Worm (Caenorhabditis elegans) whole organism, early embryonic: ENCODE results near the gene mars-1.

Source experiments
- B0310.2 ChIP-seq: sonication (generic microtip); optimal IDR thresholded peaks from 2 replicates; lab custom pipeline; 2016; ENCODE audit warnings: mild to moderate bottlenecking, missing genetic modification characterization, missing compliant biosample characterization
- F13C5.2 ChIP-seq: sonication (generic microtip); optimal IDR thresholded peaks from 2 replicates; lab custom pipeline; 2017; ENCODE audit warnings: mild to moderate bottlenecking, missing genetic modification characterization, inconsistent platforms, missing compliant biosample characterization
- aly-1 ChIP-seq: sonication (generic microtip); optimal IDR thresholded peaks from 2 replicates; lab custom pipeline; 2016; ENCODE audit warnings: missing genetic modification characterization, missing compliant biosample characterization
- ama-1 ChIP-seq: fragments of 150-350 bp; optimal IDR thresholded peaks from 2 replicates; lab custom pipeline; 2014
- ceh-13 ChIP-seq: fragments of 200-800 bp; sonication (Bioruptor generic); optimal IDR thresholded peaks from 2 replicates; lab custom pipeline; 2018; ENCODE audit warnings: mild to moderate bottlenecking, missing genetic modification characterization, missing compliant biosample characterization
- ceh-36 ChIP-seq: sonication (generic microtip); optimal IDR thresholded peaks from 2 replicates; lab custom pipeline; 2016; ENCODE audit warnings: missing genetic modification characterization, inconsistent platforms, missing compliant biosample characterization
- ets-7 ChIP-seq: sonication (generic microtip); optimal IDR thresholded peaks from 2 replicates; lab custom pipeline; 2016; ENCODE audit warnings: missing genotype, missing genetic modification characterization, missing compliant biosample characterization
- flt-1 ChIP-seq: fragments of 200-800 bp; sonication (Bioruptor generic); IDR thresholded peaks from 2 replicates; pipeline ENCODE4 v1.3.6; 2022; ENCODE audit warnings: missing genetic modification characterization, missing compliant biosample characterization
- hmbx-1 ChIP-seq: sonication (generic microtip); optimal IDR thresholded peaks from 2 replicates; lab custom pipeline; 2016; ENCODE audit warnings: mild to moderate bottlenecking, missing genetic modification characterization, missing compliant biosample characterization
- hmg-4 ChIP-seq: fragments of 200-800 bp; sonication (Bioruptor generic); optimal IDR thresholded peaks from 2 replicates; lab custom pipeline; 2018; ENCODE audit warnings: mild to moderate bottlenecking, missing genetic modification characterization, missing compliant biosample characterization
- hnd-1 ChIP-seq: sonication (generic microtip); optimal IDR thresholded peaks from 2 replicates; lab custom pipeline; 2016; ENCODE audit warnings: missing genetic modification characterization, missing compliant biosample characterization
- pes-1 ChIP-seq: fragments of 200-800 bp; sonication (Bioruptor generic); IDR thresholded peaks from 2 replicates; pipeline ENCODE4 v1.3.6; 2022; ENCODE audit warnings: missing genetic modification reagents, missing genetic modification characterization, missing compliant biosample characterization
- scrt-1 ChIP-seq: fragments of 200-800 bp; sonication (Bioruptor generic); IDR thresholded peaks from 2 replicates; pipeline ENCODE4 v1.3.6; 2022; ENCODE audit warnings: missing genetic modification characterization, missing compliant biosample characterization
- sea-1 ChIP-seq: fragments of 200-800 bp; sonication (Bioruptor generic); conservative IDR thresholded peaks from 2 replicates; pipeline ENCODE4 v1.3.6; 2022; ENCODE audit warnings: missing genetic modification characterization, missing compliant biosample characterization
- tbx-11 ChIP-seq: fragments of 200-800 bp; sonication (Bioruptor generic); IDR thresholded peaks from 2 replicates; pipeline ENCODE4 v1.3.6; 2022; ENCODE audit warnings: missing genetic modification characterization, missing compliant biosample characterization
- tbx-37 ChIP-seq: fragments of 200-800 bp; sonication (Bioruptor generic); conservative IDR thresholded peaks from 2 replicates; pipeline ENCODE4 v1.3.6; 2022; ENCODE audit warnings: missing genetic modification reagents, missing genetic modification characterization, missing compliant biosample characterization
- tra-4 ChIP-seq: sonication (generic microtip); optimal IDR thresholded peaks from 2 replicates; lab custom pipeline; 2017; ENCODE audit warnings: missing genetic modification characterization, missing compliant biosample characterization

The mars-1 gene

ce11 chrIV:11631750-11632149 lies 3.5 kb downstream of the mars-1 start, which contains the start of gene F58B3.4:
F58B3.4 (minus strand) TSS chrIV:11631850.
- no peak for TF ChIP-seq pes-1 (GFP tag; lab: Robert Waterston, UW)
- TF ChIP-seq tbx-11: no peak
- TF ChIP-seq F13C5.2 (tag; lab: Kevin White, UChicago): no peak
- TF ChIP-seq B0310.2: no peak

ce11 chrIV:11627847-11628246 lies 7.4 kb downstream of the mars-1 start, which contains the start of gene lys-6:
lys-6 (minus strand) TSS chrIV:11627947.
- TF ChIP-seq scrt-1 (GFP tag; lab: Robert Waterston, UW) (no peak), B0310.2 (no peak), hmg-4 (GFP tag; lab: Kevin White, UChicago) (no peak), ceh-13 (GFP tag; lab: Kevin White, UChicago) (no peak), tbx-11 (no peak), F13C5.2 (tag; lab: Kevin White, UChicago) (no peak), hnd-1 (tag; lab: Kevin White, UChicago) (no peak), sea-1 (no peak), ets-7 (tag; lab: Kevin White, UChicago) (no peak), ceh-36 (tag; lab: Kevin White, UChicago) (no peak), tbx-37 (GFP tag; lab: Robert Waterston, UW) (no peak), pes-1 (GFP tag; lab: Robert Waterston, UW) (no peak), aly-1 (tag; lab: Kevin White, UChicago) (no peak), ama-1 (lab: Kevin White, UChicago) (no peak), tra-4 (tag; lab: Kevin White, UChicago) (no peak), flt-1 (GFP tag; lab: Robert Waterston, UW) (no peak), hmbx-1 (tag; lab: Kevin White, UChicago) (no peak)

ce11 chrIV:11625482-11625881 lies 9.8 kb downstream of the mars-1 start, which contains the start of gene lys-5:
lys-5 (minus strand) TSS chrIV:11625582.
- TF ChIP-seq F13C5.2 (tag; lab: Kevin White, UChicago) (no peak), ceh-36 (tag; lab: Kevin White, UChicago) (no peak), tra-4 (tag; lab: Kevin White, UChicago) (no peak), ceh-13 (GFP tag; lab: Kevin White, UChicago) (no peak), aly-1 (tag; lab: Kevin White, UChicago) (no peak), hmbx-1 (tag; lab: Kevin White, UChicago) (no peak), B0310.2 (no peak), pes-1 (GFP tag; lab: Robert Waterston, UW) (no peak), tbx-37 (GFP tag; lab: Robert Waterston, UW) (no peak), scrt-1 (GFP tag; lab: Robert Waterston, UW) (no peak), ets-7 (tag; lab: Kevin White, UChicago) (no peak), tbx-11 (no peak), hmg-4 (GFP tag; lab: Kevin White, UChicago) (no peak), ama-1 (lab: Kevin White, UChicago) (no peak)

ce11 chrIV:11623759-11624287 lies 11.5 kb downstream of the mars-1 start:
- TF ChIP-seq hmbx-1 (tag; lab: Kevin White, UChicago): no peak
- TF ChIP-seq sea-1: no peak
- no peak for TF ChIP-seq ets-7 (tag; lab: Kevin White, UChicago)
- TF ChIP-seq ceh-13 (GFP tag; lab: Kevin White, UChicago): no peak
- no peak for TF ChIP-seq ama-1 (lab: Kevin White, UChicago)
- TF ChIP-seq hnd-1 (tag; lab: Kevin White, UChicago): no peak
- no peak for TF ChIP-seq pes-1 (GFP tag; lab: Robert Waterston, UW)
- TF ChIP-seq F13C5.2 (tag; lab: Kevin White, UChicago): no peak
- no peak for TF ChIP-seq aly-1 (tag; lab: Kevin White, UChicago)

- TF ChIP-seq tbx-11: no peak
- TF ChIP-seq ama-1 (lab: Kevin White, UChicago): no peak
- no peak for TF ChIP-seq ceh-13 (GFP tag; lab: Kevin White, UChicago)
- TF ChIP-seq aly-1 (tag; lab: Kevin White, UChicago): no peak
- no peak for TF ChIP-seq scrt-1 (GFP tag; lab: Robert Waterston, UW)
- TF ChIP-seq tra-4 (tag; lab: Kevin White, UChicago): no peak
- TF ChIP-seq ets-7 (tag; lab: Kevin White, UChicago): no peak
- TF ChIP-seq hmg-4 (GFP tag; lab: Kevin White, UChicago): no peak
- TF ChIP-seq flt-1 (GFP tag; lab: Robert Waterston, UW): no peak
- no peak for TF ChIP-seq hmbx-1 (tag; lab: Kevin White, UChicago)
- TF ChIP-seq pes-1 (GFP tag; lab: Robert Waterston, UW): no peak
- TF ChIP-seq sea-1: no peak
- no peak for TF ChIP-seq F13C5.2 (tag; lab: Kevin White, UChicago)
- TF ChIP-seq ceh-36 (tag; lab: Kevin White, UChicago): no peak
- no peak for TF ChIP-seq tbx-37 (GFP tag; lab: Robert Waterston, UW)
- no peak for TF ChIP-seq hnd-1 (tag; lab: Kevin White, UChicago)
- no peak for TF ChIP-seq B0310.2
These were observed 12.2 kb downstream of the mars-1 start, which contains the start of gene lys-4 for ce11 chrIV:11623060-11623459. lys-4 (minus strand) TSS chrIV:11623174.

- TF ChIP-seq ceh-36 (tag; lab: Kevin White, UChicago) (no peak), ets-7 (tag; lab: Kevin White, UChicago) (no peak), hnd-1 (tag; lab: Kevin White, UChicago) (no peak), tbx-11 (no peak), ama-1 (lab: Kevin White, UChicago) (no peak), flt-1 (GFP tag; lab: Robert Waterston, UW) (no peak), tbx-37 (GFP tag; lab: Robert Waterston, UW) (no peak), pes-1 (GFP tag; lab: Robert Waterston, UW) (no peak)
These were observed 13.0 kb downstream of the mars-1 start for ce11 chrIV:11622336-11622735.

- no peak for TF ChIP-seq B0310.2
- no peak for TF ChIP-seq ets-7 (tag; lab: Kevin White, UChicago)
- TF ChIP-seq F13C5.2 (tag; lab: Kevin White, UChicago): no peak
- no peak for TF ChIP-seq aly-1 (tag; lab: Kevin White, UChicago)
- no peak for TF ChIP-seq pes-1 (GFP tag; lab: Robert Waterston, UW)
- no peak for TF ChIP-seq ceh-36 (tag; lab: Kevin White, UChicago)
- no peak for TF ChIP-seq scrt-1 (GFP tag; lab: Robert Waterston, UW)
- no peak for TF ChIP-seq hmg-4 (GFP tag; lab: Kevin White, UChicago)
- no peak for TF ChIP-seq sea-1
- no peak for TF ChIP-seq tbx-37 (GFP tag; lab: Robert Waterston, UW)
- TF ChIP-seq tbx-11: no peak
- no peak for TF ChIP-seq ceh-13 (GFP tag; lab: Kevin White, UChicago)
- TF ChIP-seq hmbx-1 (tag; lab: Kevin White, UChicago): no peak
- no peak for TF ChIP-seq tra-4 (tag; lab: Kevin White, UChicago)
- no peak for TF ChIP-seq ama-1 (lab: Kevin White, UChicago)
- TF ChIP-seq flt-1 (GFP tag; lab: Robert Waterston, UW): no peak
- no peak for TF ChIP-seq hnd-1 (tag; lab: Kevin White, UChicago)
These were observed 14.4 kb downstream of the mars-1 start, which contains the start of gene dsl-5 for ce11 chrIV:11620909-11621308. dsl-5 (minus strand) TSS chrIV:11621009.
